Worm (Caenorhabditis elegans): ENCODE results near the gene ppk-3.

The ppk-3 gene

DNA sequence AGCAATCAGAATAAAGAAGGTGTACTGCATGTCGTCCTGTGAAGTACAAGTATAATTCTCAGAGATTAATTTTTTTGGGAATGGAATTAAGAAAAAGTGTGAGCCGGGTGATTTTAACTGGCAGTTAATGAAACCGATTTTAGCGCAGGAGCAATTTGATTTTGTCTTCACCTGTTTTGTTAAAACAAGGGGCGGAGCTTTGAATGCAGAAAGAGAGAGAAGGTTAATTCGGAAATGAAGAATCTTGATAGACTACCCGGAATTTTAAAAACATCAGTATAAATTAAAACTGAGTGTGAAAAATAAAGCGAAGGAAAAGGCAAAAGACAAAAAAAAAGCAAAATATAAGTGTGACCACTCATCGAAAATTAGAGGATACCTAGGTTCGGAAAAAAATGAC lies 28.9 kb downstream of the ppk-3 start, which contains the start of gene C05E7.3:
Gene C05E7.3 (minus strand): TSS at position 101 of the 400 bp plus-strand sequence.
- TF ChIP-seq med-1 (GFP tag; optimal IDR thresholded peaks at IDR 0.05; ENCODE audit: insufficient read depth) (no peak), klf-2 (GFP tag; conservative IDR thresholded peaks at IDR 0.05) (no peak), tab-1 (GFP tag; IDR thresholded peaks at IDR 0.05) (no peak), ztf-23 (GFP tag; IDR thresholded peaks at IDR 0.05) (no peak), ref-1 (GFP tag; conservative IDR thresholded peaks at IDR 0.05) (no peak), cog-1 (tag; optimal IDR thresholded peaks at IDR 0.05) (no peak)

DNA sequence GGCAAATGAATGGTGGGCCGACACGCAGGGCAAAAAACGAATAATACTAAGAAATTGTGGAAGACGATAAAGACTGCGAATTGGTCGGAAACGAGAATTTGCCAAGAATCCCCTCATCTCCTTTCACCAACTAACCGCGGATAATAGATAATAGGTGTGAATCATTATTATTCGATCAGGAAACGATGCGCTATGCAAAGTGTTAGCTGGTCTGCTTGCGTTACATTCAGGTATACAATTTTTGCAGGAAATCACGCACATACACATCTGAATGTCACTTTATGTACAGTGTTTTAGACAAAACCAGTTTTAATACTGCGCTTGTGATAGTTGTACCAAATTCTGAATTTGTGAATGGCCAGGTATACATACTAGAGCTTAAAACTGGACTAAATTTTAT lies 30.8 kb downstream of the ppk-3 start:
- no peak for TF ChIP-seq tab-1 (GFP tag; IDR thresholded peaks at IDR 0.05)
- no peak for TF ChIP-seq med-1 (GFP tag; optimal IDR thresholded peaks at IDR 0.05; ENCODE audit: insufficient read depth)
- no peak for TF ChIP-seq ref-1 (GFP tag; conservative IDR thresholded peaks at IDR 0.05)
- TF ChIP-seq flt-1 (GFP tag; IDR thresholded peaks at IDR 0.05): no peak

DNA sequence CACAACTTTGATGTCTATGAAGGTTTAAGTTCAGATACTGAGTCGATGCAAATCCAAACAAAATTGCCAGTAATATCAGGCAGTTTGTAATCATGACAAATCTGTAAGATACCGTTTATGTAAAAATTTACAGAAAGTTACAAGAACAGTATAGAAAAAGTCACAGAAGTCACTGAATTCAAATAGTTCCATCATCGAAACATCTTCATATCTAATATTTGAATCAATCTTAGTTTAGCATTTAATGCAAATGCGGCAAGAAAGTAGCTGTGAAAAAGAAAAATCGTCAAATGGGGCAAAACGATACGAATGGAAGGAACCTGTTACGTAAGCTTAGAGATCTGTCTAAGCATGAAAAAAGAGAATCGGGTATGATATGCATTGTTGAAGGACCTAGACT lies 32.3 kb downstream of the ppk-3 start, which contains the start of gene gmap-2:
Gene gmap-2 (minus strand): TSS at position 101 of the 400 bp plus-strand sequence.
- no peak for TF ChIP-seq flt-1 (GFP tag; IDR thresholded peaks at IDR 0.05)
- no peak for TF ChIP-seq cog-1 (tag; optimal IDR thresholded peaks at IDR 0.05)
- no peak for TF ChIP-seq klf-2 (GFP tag; conservative IDR thresholded peaks at IDR 0.05)
- no peak for TF ChIP-seq T22C8.4 (GFP tag; IDR thresholded peaks at IDR 0.05)
- no peak for TF ChIP-seq med-1 (GFP tag; optimal IDR thresholded peaks at IDR 0.05; ENCODE audit: insufficient read depth)
- TF ChIP-seq tab-1 (GFP tag; IDR thresholded peaks at IDR 0.05): no peak
- no peak for TF ChIP-seq ztf-23 (GFP tag; IDR thresholded peaks at IDR 0.05)
- no peak for TF ChIP-seq ref-1 (GFP tag; conservative IDR thresholded peaks at IDR 0.05)
- TF ChIP-seq ztf-29 (GFP tag; IDR thresholded peaks at IDR 0.05): no peak

DNA sequence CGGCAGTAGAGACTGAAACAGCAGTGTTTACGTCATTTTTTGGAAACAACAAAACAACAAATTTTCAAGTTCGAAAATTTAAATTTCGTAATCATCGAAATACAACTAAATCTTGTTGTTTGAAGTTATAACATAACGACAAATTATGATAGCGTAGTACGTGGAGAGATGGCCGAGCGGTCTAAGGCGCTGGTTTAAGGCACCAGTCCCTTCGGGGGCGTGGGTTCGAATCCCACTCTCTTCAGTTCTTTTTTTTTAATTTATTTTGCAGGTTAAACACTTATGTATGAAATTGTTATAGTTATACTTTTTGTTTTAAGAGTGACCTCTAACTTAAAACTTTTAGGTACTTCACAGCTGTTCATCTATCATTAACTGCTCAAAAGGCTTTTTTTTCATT lies 33.1 kb downstream of the ppk-3 start:
- TF ChIP-seq cog-1 (tag; optimal IDR thresholded peaks at IDR 0.05) (no peak), tab-1 (GFP tag; IDR thresholded peaks at IDR 0.05) (0 out of 2 replicates have a peak, but pooled peaks have one; percentile 25)

DNA sequence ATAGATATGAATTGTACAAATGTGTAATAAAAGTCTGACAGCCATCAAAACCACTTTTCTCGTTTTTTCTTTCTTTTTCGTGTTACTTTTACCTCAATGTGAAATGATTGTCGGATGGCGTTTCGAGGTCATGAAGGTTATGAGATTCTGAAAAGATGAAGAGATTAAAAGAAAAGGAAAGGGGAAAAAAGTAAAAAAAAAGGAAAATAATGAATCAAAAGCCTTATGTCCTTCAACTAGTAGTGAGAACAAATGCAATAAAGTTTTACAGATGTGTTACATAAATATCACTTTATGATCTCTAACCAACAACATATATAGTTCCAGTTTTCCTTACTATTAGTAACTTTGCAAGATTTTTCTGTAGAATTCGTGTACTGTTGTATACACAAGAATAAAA lies 34.6 kb downstream of the ppk-3 start, which contains the start of gene gmap-3:
Gene gmap-3 (minus strand): TSS at position 148 of the 400 bp plus-strand sequence.
- TF ChIP-seq ztf-29 (GFP tag; IDR thresholded peaks at IDR 0.05) (no peak), med-1 (GFP tag; optimal IDR thresholded peaks at IDR 0.05; ENCODE audit: insufficient read depth) (no peak), ztf-23 (GFP tag; IDR thresholded peaks at IDR 0.05) (no peak), flt-1 (GFP tag; IDR thresholded peaks at IDR 0.05) (no peak), T22C8.4 (GFP tag; IDR thresholded peaks at IDR 0.05) (no peak), klf-2 (GFP tag; conservative IDR thresholded peaks at IDR 0.05) (no peak), ref-1 (GFP tag; conservative IDR thresholded peaks at IDR 0.05) (no peak)

DNA sequence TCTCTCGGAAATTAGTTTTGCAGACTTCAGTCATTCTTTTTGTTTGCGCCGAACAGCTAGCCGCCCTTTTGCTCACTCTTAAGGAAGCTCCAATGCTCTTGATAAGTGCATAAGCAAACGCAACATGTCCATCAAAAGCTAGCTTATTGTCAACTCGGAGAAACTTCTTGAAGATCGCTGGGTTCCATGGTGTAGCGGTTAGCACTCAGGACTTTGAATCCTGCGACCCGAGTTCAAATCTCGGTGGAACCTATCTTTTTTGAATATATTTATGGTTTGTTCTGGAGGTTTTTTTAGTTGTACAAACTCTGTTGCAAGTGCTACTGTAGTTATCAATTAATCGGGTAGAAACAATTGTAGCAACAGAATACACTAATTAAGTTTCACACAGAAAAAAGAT lies 37.9 kb downstream of the ppk-3 start:
- no peak for TF ChIP-seq ztf-29 (GFP tag; IDR thresholded peaks at IDR 0.05)

DNA sequence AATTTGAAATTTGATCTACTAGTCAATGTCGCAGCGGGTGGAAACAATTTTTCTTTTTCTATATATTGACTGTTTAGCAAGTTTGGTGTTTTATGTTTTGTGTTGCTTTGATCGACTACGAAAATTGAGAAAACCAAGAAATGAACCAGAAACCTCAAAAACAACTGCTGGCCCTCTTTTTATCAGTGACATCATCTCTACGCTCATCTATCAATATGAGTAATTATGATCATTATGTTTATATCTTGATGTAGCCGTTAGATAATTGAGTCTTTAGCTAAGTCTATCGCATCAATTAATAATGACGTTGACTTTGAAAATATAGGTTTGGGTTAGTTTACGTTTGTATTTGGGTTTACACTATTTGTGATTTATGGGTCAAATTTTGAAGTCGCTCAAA lies 39.8 kb downstream of the ppk-3 start:
- TF ChIP-seq klf-2 (GFP tag; conservative IDR thresholded peaks at IDR 0.05) (no peak), med-1 (GFP tag; optimal IDR thresholded peaks at IDR 0.05; ENCODE audit: insufficient read depth) (no peak), T22C8.4 (GFP tag; IDR thresholded peaks at IDR 0.05) (no peak), tab-1 (GFP tag; IDR thresholded peaks at IDR 0.05) (no peak), flt-1 (GFP tag; IDR thresholded peaks at IDR 0.05) (no peak), ztf-29 (GFP tag; IDR thresholded peaks at IDR 0.05) (no peak), ztf-23 (GFP tag; IDR thresholded peaks at IDR 0.05) (no peak), ref-1 (GFP tag; conservative IDR thresholded peaks at IDR 0.05) (no peak), cog-1 (tag; optimal IDR thresholded peaks at IDR 0.05) (no peak)

DNA sequence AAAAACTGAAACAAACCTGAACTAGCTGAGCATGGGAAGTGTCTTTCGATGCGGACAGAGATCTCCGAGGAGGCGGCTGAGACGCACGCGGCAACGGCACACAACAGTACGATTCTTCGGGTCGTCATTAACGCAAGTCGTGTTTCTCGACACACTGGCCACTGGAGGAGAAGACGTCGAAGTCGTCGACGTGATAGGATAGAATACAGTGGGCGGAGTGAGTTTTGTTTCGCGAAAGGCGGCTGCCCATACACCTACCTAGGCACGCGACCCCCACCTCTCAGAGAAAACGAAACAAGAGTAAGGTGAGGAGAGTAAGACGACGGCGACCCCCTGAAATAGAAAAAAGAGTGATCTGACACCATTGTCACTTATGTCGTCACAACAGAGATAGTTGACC lies 40.7 kb downstream of the ppk-3 start, which contains the start of gene gmap-1:
Gene gmap-1 (minus strand): TSS at position 211 of the 400 bp plus-strand sequence.
- no peak for TF ChIP-seq ztf-29 (GFP tag; IDR thresholded peaks at IDR 0.05)
- TF ChIP-seq ref-1 (GFP tag; conservative IDR thresholded peaks at IDR 0.05): no peak
- no peak for TF ChIP-seq med-1 (GFP tag; optimal IDR thresholded peaks at IDR 0.05; ENCODE audit: insufficient read depth)

DNA sequence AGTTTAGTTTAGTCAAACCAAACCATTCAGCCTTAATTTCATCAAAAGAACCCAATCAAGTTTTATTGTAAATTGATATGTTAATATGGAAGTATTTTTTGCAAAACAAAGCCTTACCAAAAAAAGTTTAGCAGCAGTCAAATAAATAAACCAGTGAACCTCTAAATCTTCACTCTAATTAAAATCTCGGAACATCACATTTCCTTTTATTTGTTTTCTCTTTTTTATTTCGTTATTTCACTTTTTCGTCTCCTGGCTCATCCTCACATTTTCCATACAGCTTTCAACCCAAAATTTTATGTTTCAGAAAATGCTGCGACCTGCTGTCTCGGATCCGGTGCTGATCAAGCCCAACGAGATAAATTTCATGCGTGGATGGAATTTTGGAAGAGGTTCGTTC lies 45.5 kb downstream of the ppk-3 start, which contains the start of gene C34E7.3:
Gene C34E7.3 (plus strand): TSS at position 301 of the 400 bp plus-strand sequence.
- TF ChIP-seq klf-2 (GFP tag; conservative IDR thresholded peaks at IDR 0.05) (no peak), ref-1 (GFP tag; conservative IDR thresholded peaks at IDR 0.05) (no peak), tab-1 (GFP tag; IDR thresholded peaks at IDR 0.05) (no peak)

DNA sequence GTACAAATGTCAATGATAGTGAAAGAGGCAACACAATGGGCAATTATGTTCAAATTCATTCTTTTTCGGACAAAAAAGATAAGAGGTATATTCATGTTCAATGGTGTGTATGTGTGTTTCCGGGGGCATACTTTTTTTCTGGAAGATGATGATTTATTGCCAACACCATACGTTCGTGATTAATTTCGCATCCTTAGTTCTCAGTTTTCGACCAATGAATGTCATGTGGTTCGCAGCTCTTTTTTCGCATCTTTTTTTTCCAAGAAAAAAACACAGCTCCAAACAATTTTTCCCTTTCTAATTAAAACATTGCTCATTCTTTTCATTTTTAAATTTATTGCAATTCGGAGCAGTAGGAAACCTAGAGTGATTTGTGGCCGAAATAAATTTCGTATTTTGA lies 46.7 kb downstream of the ppk-3 start:
- TF ChIP-seq ztf-23 (GFP tag; IDR thresholded peaks at IDR 0.05) (no peak), klf-2 (GFP tag; conservative IDR thresholded peaks at IDR 0.05) (no peak), med-1 (GFP tag; optimal IDR thresholded peaks at IDR 0.05; ENCODE audit: insufficient read depth) (no peak), T22C8.4 (GFP tag; IDR thresholded peaks at IDR 0.05) (no peak)

DNA sequence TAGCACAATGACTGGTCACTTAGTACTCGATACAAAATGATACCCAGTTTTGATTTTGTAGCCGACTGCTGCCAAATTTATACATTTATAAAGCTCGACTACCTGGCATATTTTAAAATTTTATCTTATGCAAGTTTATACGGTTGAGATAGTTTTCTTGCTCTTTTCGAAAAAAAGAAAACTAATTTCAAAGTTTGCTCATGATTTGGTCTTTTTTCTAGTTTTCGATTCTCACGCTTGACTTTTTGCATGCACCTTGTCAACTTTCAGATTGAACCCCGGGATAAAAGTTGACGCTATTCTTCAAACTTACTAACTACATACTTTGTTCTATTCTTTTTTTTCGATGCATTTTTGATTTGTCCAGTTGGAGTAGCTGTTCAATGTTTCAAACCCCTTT lies 48.4 kb downstream of the ppk-3 start:
- no peak for TF ChIP-seq cog-1 (tag; optimal IDR thresholded peaks at IDR 0.05)

Measured in whole organism, midembryonic.